Worm (Caenorhabditis elegans): Measurements from ENCODE around the gene F46B3.16.

- TF ChIP-seq unc-62 (GFP tag; optimal IDR thresholded peaks at IDR 0.05 in 1 of 2) (no peak), unc-62 (tag; optimal IDR thresholded peaks at IDR 0.05) (no peak), lin-13 (GFP tag; optimal IDR thresholded peaks at IDR 0.05) (no peak), snpc-4 (tag; optimal IDR thresholded peaks at IDR 0.05) (no peak), egl-43 (GFP tag; IDR thresholded peaks at IDR 0.05) (no peak), ceh-44 (GFP tag; IDR thresholded peaks at IDR 0.05) (no peak), nhr-111 (GFP tag; optimal IDR thresholded peaks at IDR 0.05) (no peak), lin-39 (tag; optimal IDR thresholded peaks at IDR 0.05) (no peak), nhr-28 (tag; optimal IDR thresholded peaks at IDR 0.05) (no peak), tag-97 (GFP tag; IDR thresholded peaks at IDR 0.05) (no peak), nhr-6 (tag; optimal IDR thresholded peaks at IDR 0.05) (no peak), Y48G9A.11 (GFP tag; IDR thresholded peaks at IDR 0.05) (no peak)
Observed at ce11 chrV:20641896-20642295, 7.5 kb downstream of the F46B3.16 start, which contains the start of gene srxa-15.
